Worm (Caenorhabditis elegans) whole organism, L1 larva: ENCODE data around the gene F29C12.6.
A peak's percentile ranks its signal among the peaks of the same experiment; 100 is the strongest.

Source experiments
- C34B4.2 ChIP-seq: sonication (generic microtip); optimal IDR thresholded peaks from 2 replicates; lab custom pipeline; 2017; ENCODE audit warnings: mild to moderate bottlenecking, missing genetic modification characterization, missing compliant biosample characterization
- blmp-1 ChIP-seq: fragments of 150-350 bp; optimal IDR thresholded peaks from 2 replicates; lab custom pipeline; 2014; ENCODE audit warnings: missing biosample characterization, missing genetic modification characterization
- ceh-63 ChIP-seq: fragments of 200-800 bp; sonication (Bioruptor generic); optimal IDR thresholded peaks from 2 replicates; lab custom pipeline; 2018; ENCODE audit warnings: mild to moderate bottlenecking, missing genetic modification characterization, missing compliant biosample characterization
- ceh-8 ChIP-seq: fragments of 200-800 bp; sonication (Bioruptor generic); optimal IDR thresholded peaks from 2 replicates; lab custom pipeline; 2018; ENCODE audit warnings: mild to moderate bottlenecking, missing genetic modification characterization, moderate library complexity, missing compliant biosample characterization
- ceh-88 ChIP-seq: fragments of 200-800 bp; sonication (Bioruptor generic); IDR thresholded peaks from 2 replicates; pipeline ENCODE4 v1.3.6; 2022; ENCODE audit warnings: missing genetic modification characterization, missing compliant biosample characterization
- ceh-90 ChIP-seq: sonication (generic microtip); optimal IDR thresholded peaks from 2 replicates; lab custom pipeline; 2016; ENCODE audit warnings: missing genetic modification characterization, missing compliant biosample characterization
- dpl-1 ChIP-seq, 3 experiments: fragments of 150-350 bp in 2 of 3; sonication (generic microtip) in 1 of 3; optimal IDR thresholded peaks; 2 replicates each; lab custom pipeline; 2014 to 2017; ENCODE audit warnings: missing biosample characterization in 3 of 3, missing genetic modification characterization in 3 of 3, missing genetic modification reagents in 3 of 3
- efl-1 ChIP-seq, 4 experiments: fragments of 150-350 bp; optimal IDR thresholded peaks in 3 of 4; peaks in 1 of 4; 1 replicate in 1 of 4; 2 replicates in 3 of 4; lab custom pipeline; 2014; ENCODE audit warnings: missing biosample characterization in 2 of 4, missing genetic modification characterization in 2 of 4, missing genetic modification reagents in 2 of 4
- elt-2 ChIP-seq: sonication (generic microtip); optimal IDR thresholded peaks from 2 replicates; lab custom pipeline; 2016; ENCODE audit warnings: missing genetic modification characterization, mild to moderate bottlenecking, inconsistent platforms, missing compliant biosample characterization, missing genetic modification reagents
- fkh-10 ChIP-seq: sonication (generic microtip); optimal IDR thresholded peaks from 2 replicates; lab custom pipeline; 2017; ENCODE audit warnings: missing biosample characterization, missing genetic modification reagents, missing genetic modification characterization
- fos-1 ChIP-seq: fragments of 150-350 bp; optimal IDR thresholded peaks from 2 replicates; lab custom pipeline; 2014; ENCODE audit warnings: missing biosample characterization, missing genetic modification characterization
- grh-1 ChIP-seq: fragments of 200-800 bp; sonication (Bioruptor generic); IDR thresholded peaks from 2 replicates; pipeline ENCODE4 v1.3.6; 2022; ENCODE audit warnings: missing genetic modification reagents, missing genetic modification characterization, missing compliant biosample characterization
- hlh-4 ChIP-seq: sonication (generic microtip); optimal IDR thresholded peaks from 2 replicates; lab custom pipeline; 2016; ENCODE audit warnings: mild to moderate bottlenecking, missing genetic modification characterization, missing compliant biosample characterization
- hpl-2 ChIP-seq: fragments of 150-350 bp; optimal IDR thresholded peaks from 2 replicates; lab custom pipeline; 2014; ENCODE audit warnings: missing biosample characterization, missing genetic modification reagents, missing genetic modification characterization
- isw-1 ChIP-seq: fragments of 200-800 bp; sonication (Bioruptor generic); IDR thresholded peaks from 2 replicates; pipeline ENCODE4 v1.3.6; 2022; ENCODE audit warnings: missing genetic modification characterization, missing compliant biosample characterization
- jun-1 ChIP-seq: fragments of 150-350 bp; optimal IDR thresholded peaks from 2 replicates; lab custom pipeline; 2014; ENCODE audit warnings: missing biosample characterization, missing genetic modification reagents, missing genetic modification characterization
- lin-14 ChIP-seq: fragments of 200-800 bp; sonication (Bioruptor generic); optimal IDR thresholded peaks from 2 replicates; lab custom pipeline; 2018; ENCODE audit warnings: mild to moderate bottlenecking, missing genetic modification characterization, moderate library complexity, missing compliant biosample characterization
- lin-15B ChIP-seq: fragments of 150-350 bp; sonication (generic microtip); optimal IDR thresholded peaks from 3 replicates; lab custom pipeline; 2014; ENCODE audit warnings: missing biosample characterization, missing genetic modification characterization
- lin-35 ChIP-seq, 2 experiments: fragments of 150-350 bp; optimal IDR thresholded peaks; 2 replicates each; lab custom pipeline; 2014; ENCODE audit warnings: missing biosample characterization in 2 of 2, missing genetic modification characterization in 2 of 2, missing genetic modification reagents in 2 of 2
- lin-39 ChIP-seq: fragments of 150-350 bp; optimal IDR thresholded peaks from 2 replicates; lab custom pipeline; 2014; ENCODE audit warnings: missing biosample characterization, missing genetic modification reagents, missing genetic modification characterization
- nhr-11 ChIP-seq: fragments of 150-350 bp; optimal IDR thresholded peaks from 2 replicates; lab custom pipeline; 2014; ENCODE audit warnings: missing biosample characterization, missing genetic modification characterization
- nhr-19 ChIP-seq: fragments of 200-800 bp; sonication (Bioruptor generic); conservative IDR thresholded peaks from 2 replicates; pipeline ENCODE4 v1.3.6; 2022; ENCODE audit warnings: missing genetic modification characterization, missing compliant biosample characterization
- nhr-20 ChIP-seq: sonication (generic microtip); optimal IDR thresholded peaks from 2 replicates; lab custom pipeline; 2016; ENCODE audit warnings: mild to moderate bottlenecking, missing genetic modification characterization, missing compliant biosample characterization
- nhr-237 ChIP-seq: fragments of 150-350 bp; optimal IDR thresholded peaks from 2 replicates; lab custom pipeline; 2014; ENCODE audit warnings: missing biosample characterization, missing genetic modification characterization
- nhr-85 ChIP-seq: sonication (generic microtip); peaks from one replicate; lab custom pipeline; 2016; ENCODE audit warnings: missing genetic modification characterization, inconsistent platforms, missing compliant biosample characterization
- nhr-90 ChIP-seq: sonication (generic microtip); optimal IDR thresholded peaks from 2 replicates; lab custom pipeline; 2016; ENCODE audit warnings: mild to moderate bottlenecking, missing genetic modification characterization, missing compliant biosample characterization; ENCODE audit not compliant: poor library complexity
- pag-3 ChIP-seq: sonication (generic microtip); optimal IDR thresholded peaks from 2 replicates; lab custom pipeline; 2017; ENCODE audit warnings: missing genetic modification characterization, mild to moderate bottlenecking, missing compliant biosample characterization, antibody characterized with exemption, borderline replicate concordance; ENCODE audit not compliant: insufficient read depth
- rnt-1 ChIP-seq: sonication (generic microtip); optimal IDR thresholded peaks from 2 replicates; lab custom pipeline; 2016; ENCODE audit warnings: mild to moderate bottlenecking, missing genetic modification characterization, moderate library complexity, missing compliant biosample characterization
- snu-23 ChIP-seq: sonication (generic microtip); optimal IDR thresholded peaks from 2 replicates; lab custom pipeline; 2016; ENCODE audit warnings: missing genetic modification characterization, missing compliant biosample characterization
- sox-4 ChIP-seq: sonication (generic microtip); optimal IDR thresholded peaks from 2 replicates; lab custom pipeline; 2016; ENCODE audit warnings: missing genetic modification characterization, missing compliant biosample characterization
- swsn-7 ChIP-seq: sonication (generic microtip); optimal IDR thresholded peaks from 2 replicates; lab custom pipeline; 2016; ENCODE audit warnings: missing genetic modification characterization, missing compliant biosample characterization
- tlp-1 ChIP-seq: fragments of 150-350 bp; optimal IDR thresholded peaks from 2 replicates; lab custom pipeline; 2014; ENCODE audit warnings: missing biosample characterization, missing genetic modification characterization
- unc-86 ChIP-seq: sonication (generic microtip); optimal IDR thresholded peaks from 2 replicates; lab custom pipeline; 2016; ENCODE audit warnings: missing genetic modification characterization, missing compliant biosample characterization
- unc-98 ChIP-seq: fragments of 200-800 bp; sonication (Bioruptor generic); IDR thresholded peaks from 2 replicates; pipeline ENCODE4 v1.3.6; 2022; ENCODE audit warnings: missing genetic modification characterization, missing compliant biosample characterization
- xbp-1 ChIP-seq: sonication (generic microtip); optimal IDR thresholded peaks from 2 replicates; lab custom pipeline; 2016; ENCODE audit warnings: missing genetic modification characterization, missing compliant biosample characterization

F29C12.6 gene

ce11 chrII:13163009-13163408 lies 33.3 kb downstream of the F29C12.6 start:
- TF ChIP-seq nhr-19 (GFP tag; lab: Robert Waterston, UW): no peak
- no peak for TF ChIP-seq isw-1 (GFP tag; lab: Robert Waterston, UW)
- TF ChIP-seq pag-3 (tag; lab: Kevin White, UChicago): no peak
- no peak for TF ChIP-seq dpl-1 (GFP tag; optimal IDR thresholded peaks at IDR 0.05; lab: Kevin White, UChicago)
- TF ChIP-seq fkh-10 (GFP tag; lab: Kevin White, UChicago): no peak
- TF ChIP-seq lin-14 (GFP tag; lab: Kevin White, UChicago): no peak
- TF ChIP-seq nhr-11 (tag; lab: Kevin White, UChicago): no peak
- TF ChIP-seq ceh-63: no peak
- no peak for TF ChIP-seq unc-98 (GFP tag; lab: Robert Waterston, UW)
- TF ChIP-seq swsn-7: no peak
- no peak for TF ChIP-seq nhr-90 (tag; lab: Kevin White, UChicago)
- no peak for TF ChIP-seq ceh-88
- TF ChIP-seq hlh-4 (tag; lab: Kevin White, UChicago): no peak
- TF ChIP-seq fos-1 (tag; lab: Kevin White, UChicago): no peak
- no peak for TF ChIP-seq jun-1 (tag; lab: Kevin White, UChicago)
- no peak for TF ChIP-seq rnt-1 (tag; lab: Kevin White, UChicago)
- TF ChIP-seq grh-1 (GFP tag; lab: Robert Waterston, UW): no peak

DNA sequence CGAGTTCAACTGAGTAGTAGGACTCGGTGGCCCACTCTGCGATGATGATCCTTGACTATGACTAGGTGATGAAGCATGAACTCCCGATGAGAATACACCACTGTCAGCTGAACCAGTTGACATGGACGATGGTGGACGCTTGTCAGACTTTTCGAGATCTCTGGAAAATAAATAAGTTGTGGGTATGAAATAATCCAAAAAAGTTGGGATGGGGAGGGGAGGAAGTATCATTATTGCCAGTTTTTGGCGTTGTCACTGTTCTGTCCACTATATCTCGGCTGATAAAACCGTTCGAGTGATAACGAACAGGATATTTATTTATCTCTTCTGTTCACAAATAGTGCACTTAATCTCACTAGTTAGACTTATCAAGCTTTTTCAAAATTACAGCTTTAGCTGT lies 34.4 kb downstream of the F29C12.6 start:
- TF ChIP-seq lin-14 (GFP tag; lab: Kevin White, UChicago): no peak
- TF ChIP-seq snu-23 (GFP tag; lab: Kevin White, UChicago): no peak
- TF ChIP-seq xbp-1 (tag; lab: Kevin White, UChicago): no peak
- no peak for TF ChIP-seq sox-4
- TF ChIP-seq nhr-237 (tag; lab: Kevin White, UChicago): no peak
- no peak for TF ChIP-seq unc-98 (GFP tag; lab: Robert Waterston, UW)
- TF ChIP-seq ceh-90 (tag; lab: Kevin White, UChicago): no peak
- no peak for TF ChIP-seq ceh-8 (GFP tag; lab: Kevin White, UChicago)
- no peak for TF ChIP-seq hpl-2 (GFP tag; lab: Kevin White, UChicago)
- TF ChIP-seq grh-1 (GFP tag; lab: Robert Waterston, UW): no peak
- TF ChIP-seq C34B4.2 (tag; lab: Kevin White, UChicago): no peak
- TF ChIP-seq lin-39 (tag; lab: Kevin White, UChicago): no peak
- TF ChIP-seq, all 84 proteins: peak for 0

DNA sequence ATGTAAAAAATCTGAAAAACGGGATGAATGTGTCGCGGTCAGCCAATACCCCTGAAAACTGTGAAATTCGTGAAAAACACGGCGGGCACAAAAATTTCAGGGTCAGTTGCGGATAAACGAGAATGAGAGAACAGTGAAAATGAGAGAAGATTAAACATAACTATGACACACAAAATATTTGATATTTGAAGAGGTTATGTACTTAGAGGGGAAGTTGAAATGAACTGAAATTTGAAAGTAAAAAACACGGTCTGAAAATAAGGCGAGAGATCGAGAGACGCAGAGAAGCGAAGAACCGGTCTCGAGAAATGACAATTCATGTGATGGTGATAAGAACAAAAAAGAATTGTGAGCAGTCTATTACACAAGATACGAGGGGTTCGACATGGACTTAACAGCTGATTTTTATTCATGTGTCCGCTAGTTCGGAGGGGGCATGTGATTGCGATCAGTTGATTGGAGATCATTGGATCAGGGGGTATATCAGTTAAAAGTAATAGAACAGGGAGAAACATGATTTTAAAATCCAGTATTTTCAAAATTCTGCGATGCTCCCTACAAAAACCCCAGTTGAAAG lies 36.1 kb downstream of the F29C12.6 start, which contains the start of gene moe-3:
TSS of gene moe-3 (minus strand) at position 51 of the 577 bp plus-strand sequence.
- peak; percentile 30 for TF ChIP-seq nhr-20 (tag; lab: Kevin White, UChicago)
- peak in 1 of 3 experiments; percentile 17 for TF ChIP-seq dpl-1 (GFP tag; optimal IDR thresholded peaks at IDR 0.05; lab: Kevin White, UChicago)
- no peak for TF ChIP-seq nhr-85
- TF ChIP-seq lin-15B (tag; lab: Kevin White, UChicago): no peak
- no peak for TF ChIP-seq swsn-7
- peak; percentile 22 for TF ChIP-seq elt-2
- TF ChIP-seq lin-14 (GFP tag; lab: Kevin White, UChicago): no peak
- TF ChIP-seq efl-1 (optimal IDR thresholded peaks at IDR 0.05; lab: Kevin White, UChicago): no peak
- peak in 1 of 2 experiments; percentile 57 for TF ChIP-seq efl-1 (GFP tag; optimal IDR thresholded peaks at IDR 0.05 in 1 of 2; lab: Kevin White, UChicago)
- no peak for TF ChIP-seq sox-4
- peak in 1 of 2 experiments; percentile 61 for TF ChIP-seq lin-35 (GFP tag; optimal IDR thresholded peaks at IDR 0.05; lab: Kevin White, UChicago)

ce11 chrII:13167493-13167892 lies 37.8 kb downstream of the F29C12.6 start:
- TF ChIP-seq tlp-1 (tag; lab: Kevin White, UChicago): no peak
- TF ChIP-seq blmp-1 (tag; lab: Kevin White, UChicago): peak; percentile 98
- no peak for TF ChIP-seq efl-1 (optimal IDR thresholded peaks at IDR 0.05; lab: Kevin White, UChicago)
- TF ChIP-seq efl-1 (GFP tag; optimal IDR thresholded peaks at IDR 0.05 in 1 of 2; lab: Kevin White, UChicago): peak in 1 of 2 experiments; percentile 71
- no peak for TF ChIP-seq unc-86
- no peak for TF ChIP-seq isw-1 (GFP tag; lab: Robert Waterston, UW)
